Fruit fly (Drosophila melanogaster) whole organism, embryonic: ENCODE results near the gene CG11454.
A peak's percentile ranks its signal among the peaks of the same experiment; 100 is the strongest.

Source experiments
- Asciz ChIP-seq: fragments of 200-800 bp; sonication (Bioruptor generic); optimal IDR thresholded peaks from 2 replicates; lab custom pipeline; 2017; ENCODE audit warnings: missing biosample characterization, mild to moderate bottlenecking, missing genetic modification characterization, missing genetic modification reagents
- Atf-2 ChIP-seq: fragments of 200-800 bp; sonication (Bioruptor generic); optimal IDR thresholded peaks from 2 replicates; lab custom pipeline; 2016; ENCODE audit warnings: missing biosample characterization, missing genetic modification characterization
- CG10543 ChIP-seq: fragments of 200-800 bp; sonication (Bioruptor generic); optimal IDR thresholded peaks from 3 replicates; lab custom pipeline; 2017; ENCODE audit warnings: missing biosample characterization, mild to moderate bottlenecking, missing genetic modification characterization, moderate library complexity
- CG11398 ChIP-seq: fragments of 200-800 bp; sonication (Bioruptor generic); optimal IDR thresholded peaks from 2 replicates; lab custom pipeline; 2016; ENCODE audit warnings: missing biosample characterization, missing genetic modification characterization
- CG1233 ChIP-seq: fragments of 200-800 bp; sonication (Bioruptor generic); optimal IDR thresholded peaks from 4 replicates; lab custom pipeline; 2018; ENCODE audit warnings: missing biosample characterization, mild to moderate bottlenecking, missing genetic modification characterization
- CG12391 ChIP-seq: fragments of 200-800 bp; sonication (Bioruptor generic); optimal IDR thresholded peaks from 3 replicates; lab custom pipeline; 2018; ENCODE audit warnings: missing biosample characterization, mild to moderate bottlenecking, missing genetic modification characterization, moderate library complexity
- CG12659 ChIP-seq: fragments of 200-800 bp; sonication (Bioruptor generic); optimal IDR thresholded peaks from 3 replicates; lab custom pipeline; 2017; ENCODE audit warnings: mild to moderate bottlenecking, missing biosample characterization, missing genetic modification reagents, missing genetic modification characterization
- CG12769 ChIP-seq: fragments of 200-800 bp; sonication (Bioruptor generic); optimal IDR thresholded peaks from 2 replicates; lab custom pipeline; 2019; ENCODE audit warnings: missing biosample characterization, mild to moderate bottlenecking, missing genetic modification characterization, moderate library complexity
- CG12942 ChIP-seq: fragments of 200-800 bp; sonication (Bioruptor generic); optimal IDR thresholded peaks from 3 replicates; lab custom pipeline; 2016; ENCODE audit warnings: missing biosample characterization, missing genetic modification characterization
- CG13287 ChIP-seq: fragments of 200-800 bp; sonication (Bioruptor generic); IDR thresholded peaks from 2 replicates; pipeline ENCODE4 v1.3.6; 2022; ENCODE audit warnings: missing biosample characterization, missing genetic modification characterization; ENCODE audit not compliant: partially characterized antibody
- CG13894 ChIP-seq: fragments of 200-800 bp; sonication (Bioruptor generic); optimal IDR thresholded peaks from 3 replicates; lab custom pipeline; 2018; ENCODE audit warnings: missing biosample characterization, mild to moderate bottlenecking, missing genetic modification characterization, moderate library complexity
- CG15011 ChIP-seq: fragments of 200-800 bp; sonication (Bioruptor generic); optimal IDR thresholded peaks from 3 replicates; lab custom pipeline; 2018; ENCODE audit warnings: missing biosample characterization, mild to moderate bottlenecking, missing genetic modification characterization
- CG17912 ChIP-seq: fragments of 200-800 bp; sonication (Bioruptor generic); optimal IDR thresholded peaks from 2 replicates; lab custom pipeline; 2018; ENCODE audit warnings: missing biosample characterization, mild to moderate bottlenecking, missing genetic modification characterization
- CG34376 ChIP-seq: fragments of 200-800 bp; sonication (Bioruptor generic); optimal IDR thresholded peaks from 2 replicates; lab custom pipeline; 2018; ENCODE audit warnings: missing biosample characterization, mild to moderate bottlenecking, missing genetic modification characterization
- CG3838 ChIP-seq: fragments of 200-800 bp; sonication (Bioruptor generic); optimal IDR thresholded peaks from 3 replicates; lab custom pipeline; 2016; ENCODE audit warnings: missing biosample characterization, missing genetic modification characterization
- CG4360 ChIP-seq: fragments of 200-800 bp; sonication (Bioruptor generic); IDR thresholded peaks from 2 replicates; pipeline ENCODE4 v1.3.6; 2022; ENCODE audit warnings: missing biosample characterization, missing genetic modification characterization
- CG7271 ChIP-seq: fragments of 200-800 bp; sonication (Bioruptor generic); optimal IDR thresholded peaks from 2 replicates; lab custom pipeline; 2018; ENCODE audit warnings: missing biosample characterization, mild to moderate bottlenecking, missing genetic modification characterization, moderate library complexity
- CG7839 ChIP-seq: fragments of 200-800 bp; sonication (Bioruptor generic); optimal IDR thresholded peaks from 3 replicates; lab custom pipeline; 2018; ENCODE audit warnings: missing biosample characterization, mild to moderate bottlenecking, missing genetic modification characterization, moderate library complexity
- Dad ChIP-seq: fragments of 200-800 bp; sonication (Bioruptor generic); optimal IDR thresholded peaks from 3 replicates; lab custom pipeline; 2016; ENCODE audit warnings: missing biosample characterization, missing genetic modification characterization
- Dll ChIP-seq: fragments of 200-800 bp; sonication (Bioruptor generic); IDR thresholded peaks from 4 replicates; pipeline ENCODE4 v1.3.6; 2022; ENCODE audit warnings: missing biosample characterization, missing genetic modification characterization; ENCODE audit not compliant: partially characterized antibody
- Hey ChIP-seq: fragments of 200-800 bp; sonication (Bioruptor generic); optimal IDR thresholded peaks from 3 replicates; lab custom pipeline; 2018; ENCODE audit warnings: missing biosample characterization, mild to moderate bottlenecking, missing genetic modification characterization
- Hr51 ChIP-seq, 2 experiments: fragments of 200-800 bp; sonication (Bioruptor generic); optimal IDR thresholded peaks; 2 replicates in 1 of 2; 3 replicates in 1 of 2; lab custom pipeline; 2016 to 2018; ENCODE audit warnings: missing biosample characterization in 2 of 2, missing genetic modification characterization in 2 of 2, mild to moderate bottlenecking in 1 of 2, moderate library complexity in 1 of 2
- Lpt ChIP-seq: fragments of >200 bp; optimal IDR thresholded peaks from 2 replicates; lab custom pipeline; 2018; ENCODE audit warnings: missing biosample characterization, missing genetic modification characterization
- MTF-1 ChIP-seq: fragments of 200-800 bp; sonication (Bioruptor generic); optimal IDR thresholded peaks from 2 replicates; lab custom pipeline; 2018; ENCODE audit warnings: missing biosample characterization, mild to moderate bottlenecking, missing genetic modification characterization, borderline replicate concordance
- Med ChIP-seq: fragments of 200-800 bp; sonication (Bioruptor generic); peaks from one replicate; lab custom pipeline; 2016; ENCODE audit warnings: missing biosample characterization, missing genetic modification characterization, mild to moderate bottlenecking, inconsistent platforms, moderate library complexity
- Mes4 ChIP-seq: fragments of 200-800 bp; sonication (Bioruptor generic); optimal IDR thresholded peaks from 2 replicates; lab custom pipeline; 2016; ENCODE audit warnings: missing biosample characterization, missing genetic modification characterization
- NC2β ChIP-seq: fragments of 200-800 bp; sonication (Bioruptor generic); optimal IDR thresholded peaks from 2 replicates; lab custom pipeline; 2016; ENCODE audit warnings: missing biosample characterization, missing genetic modification characterization
- Nf-YC ChIP-seq: fragments of 200-800 bp; optimal IDR thresholded peaks from 3 replicates; lab custom pipeline; 2019; ENCODE audit warnings: missing biosample characterization, mild to moderate bottlenecking, missing genetic modification characterization, moderate library complexity
- PHDP ChIP-seq: fragments of 200-800 bp; sonication (Bioruptor generic); optimal IDR thresholded peaks from 3 replicates; lab custom pipeline; 2018; ENCODE audit warnings: missing biosample characterization, mild to moderate bottlenecking, missing genetic modification characterization, moderate library complexity
- Spps ChIP-seq: fragments of 200-800 bp; sonication (Bioruptor generic); optimal IDR thresholded peaks from 2 replicates; lab custom pipeline; 2018; ENCODE audit warnings: missing biosample characterization, mild to moderate bottlenecking, missing genetic modification characterization
- Sry-β ChIP-seq: fragments of 200-800 bp; sonication (Bioruptor generic); optimal IDR thresholded peaks from 2 replicates; lab custom pipeline; 2018; ENCODE audit warnings: missing biosample characterization, mild to moderate bottlenecking, missing genetic modification characterization, moderate library complexity
- bsh ChIP-seq, 2 experiments: fragments of 200-800 bp; sonication (Bioruptor generic); optimal IDR thresholded peaks; 2 replicates each; lab custom pipeline; 2017 to 2018; ENCODE audit warnings: mild to moderate bottlenecking in 2 of 2, missing biosample characterization in 2 of 2, missing genetic modification characterization in 2 of 2, moderate library complexity in 1 of 2
- caup ChIP-seq: fragments of 200-800 bp; sonication (Bioruptor generic); optimal IDR thresholded peaks from 3 replicates; lab custom pipeline; 2017; ENCODE audit warnings: missing biosample characterization, mild to moderate bottlenecking, missing genetic modification characterization, moderate library complexity; ENCODE audit not compliant: severe bottlenecking
- chif ChIP-seq, 2 experiments: fragments of 200-800 bp; sonication (Bioruptor generic); optimal IDR thresholded peaks; 3 replicates each; lab custom pipeline; 2016; ENCODE audit warnings: missing biosample characterization in 2 of 2, missing genetic modification characterization in 2 of 2
- dysf ChIP-seq: fragments of 200-800 bp; sonication (Bioruptor generic); IDR thresholded peaks from 3 replicates; pipeline ENCODE4 v1.3.6; 2022; ENCODE audit warnings: missing biosample characterization, missing genetic modification characterization
- fd3F ChIP-seq: fragments of 200-800 bp; sonication (Bioruptor generic); optimal IDR thresholded peaks from 2 replicates; lab custom pipeline; 2018; ENCODE audit warnings: missing biosample characterization, mild to moderate bottlenecking, missing genetic modification characterization, moderate library complexity
- fd96Cb ChIP-seq: fragments of 200-800 bp; sonication (Bioruptor generic); optimal IDR thresholded peaks from 2 replicates; lab custom pipeline; 2018; ENCODE audit warnings: missing biosample characterization, mild to moderate bottlenecking, missing genetic modification characterization, moderate library complexity
- kni ChIP-seq: fragments of 200-800 bp; sonication (Bioruptor generic); optimal IDR thresholded peaks from 3 replicates; lab custom pipeline; 2017; ENCODE audit warnings: mild to moderate bottlenecking, missing biosample characterization, missing genetic modification reagents, missing genetic modification characterization
- nerfin-1 ChIP-seq: fragments of 200-800 bp; sonication (Bioruptor generic); optimal IDR thresholded peaks from 3 replicates; lab custom pipeline; 2019; ENCODE audit warnings: missing biosample characterization, mild to moderate bottlenecking, missing genetic modification characterization, moderate library complexity
- nom ChIP-seq: fragments of 200-800 bp; sonication (Bioruptor generic); optimal IDR thresholded peaks from 2 replicates; lab custom pipeline; 2017; ENCODE audit warnings: missing biosample characterization, missing genetic modification characterization, mild to moderate bottlenecking, moderate library complexity, missing genetic modification reagents
- pho ChIP-seq: fragments of 200-800 bp; sonication (Bioruptor generic); optimal IDR thresholded peaks from 2 replicates; lab custom pipeline; 2016; ENCODE audit warnings: missing biosample characterization, missing genetic modification characterization
- pita ChIP-seq: fragments of 200-800 bp; sonication (Bioruptor generic); optimal IDR thresholded peaks from 2 replicates; lab custom pipeline; 2017; ENCODE audit warnings: missing biosample characterization, mild to moderate bottlenecking, missing genetic modification characterization
- pzg ChIP-seq: fragments of 200-800 bp; sonication (Bioruptor generic); optimal IDR thresholded peaks from 3 replicates; lab custom pipeline; 2018; ENCODE audit warnings: missing biosample characterization, mild to moderate bottlenecking, missing genetic modification characterization, moderate library complexity
- sd ChIP-seq: fragments of 200-800 bp; sonication (Bioruptor generic); optimal IDR thresholded peaks from 3 replicates; lab custom pipeline; 2018; ENCODE audit warnings: missing biosample characterization, mild to moderate bottlenecking, missing genetic modification characterization, moderate library complexity
- sug ChIP-seq: fragments of 200-800 bp; optimal IDR thresholded peaks from 2 replicates; lab custom pipeline; 2019; ENCODE audit warnings: missing biosample characterization, mild to moderate bottlenecking, missing genetic modification characterization, moderate library complexity
- z ChIP-seq: fragments of 200-800 bp; sonication (Bioruptor generic); IDR thresholded peaks from 3 replicates; pipeline ENCODE4 v1.3.6; 2022; ENCODE audit warnings: missing biosample characterization, missing genetic modification characterization

CG11454 gene

dm6 chr2L:166115-167069 is 23.3 kb downstream of the CG11454 start (continued):
- peak; percentile 85 for TF ChIP-seq MTF-1 (GFP tag; lab: Kevin White, UChicago)
- TF ChIP-seq caup: peak; percentile 92
- TF ChIP-seq CG3838: peak; percentile 62
- peak; percentile 63 for TF ChIP-seq CG12769
- peak; percentile 69 for TF ChIP-seq CG11398 (GFP tag; lab: Kevin White, UChicago)
- TF ChIP-seq Med (GFP tag; lab: Kevin White, UChicago): peak; percentile 95
- peak; percentile 98 for TF ChIP-seq nom (GFP tag; lab: Kevin White, UChicago)
- peak; percentile 61 for TF ChIP-seq CG12391 (tag; lab: Kevin White, UChicago)
- TF ChIP-seq CG7839 (tag; lab: Kevin White, UChicago): peak; percentile 33
- peak; percentile 82 for TF ChIP-seq Hey (tag; lab: Kevin White, UChicago)
- peak; percentile 85 for TF ChIP-seq sug (tag; lab: Kevin White, UChicago)
- peak; percentile 43 to 100 for TF ChIP-seq bsh (GFP tag; optimal IDR thresholded peaks at IDR 0.05; lab: Kevin White, UChicago)
- TF ChIP-seq Atf-2 (GFP tag; lab: Kevin White, UChicago): peak; percentile 37
- peak; percentile 37 for TF ChIP-seq CG12942 (GFP tag; lab: Kevin White, UChicago)
- peak; percentile 85 for TF ChIP-seq CG17912
- peak; percentile 57 for TF ChIP-seq Spps (tag; lab: Kevin White, UChicago)
- TF ChIP-seq CG12659 (GFP tag; lab: Kevin White, UChicago): peak; percentile 85
- peak; percentile 78 for TF ChIP-seq CG1233 (GFP tag; lab: Kevin White, UChicago)
- TF ChIP-seq CG10543 (GFP tag; lab: Kevin White, UChicago): peak; percentile 97
- peak; percentile 86 for TF ChIP-seq Asciz (GFP tag; lab: Kevin White, UChicago)
- TF ChIP-seq Dll (GFP tag; lab: Robert Waterston, UW): no peak
- TF ChIP-seq chif (GFP tag; optimal IDR thresholded peaks at IDR 0.05; lab: Kevin White, UChicago): peak in 1 of 2 experiments; percentile 50
- TF ChIP-seq dysf (GFP tag; lab: Robert Waterston, UW): no peak
- TF ChIP-seq pita (GFP tag; lab: Kevin White, UChicago): no peak
- TF ChIP-seq PHDP (tag; lab: Kevin White, UChicago): peak; percentile 81
- peak; percentile 73 for TF ChIP-seq nerfin-1 (tag; lab: Kevin White, UChicago)
- TF ChIP-seq fd3F (GFP tag; lab: Kevin White, UChicago): peak; percentile 63
- no peak for TF ChIP-seq pzg
- peak; percentile 60 for TF ChIP-seq NC2β (GFP tag; lab: Kevin White, UChicago)
- TF ChIP-seq z (GFP tag; lab: Robert Waterston, UW): no peak
- TF ChIP-seq CG7271 (tag; lab: Kevin White, UChicago): peak; percentile 43
- TF ChIP-seq Nf-YC (tag; lab: Kevin White, UChicago): peak; percentile 68
- peak; percentile 58 to 63 for TF ChIP-seq Hr51 (GFP tag; optimal IDR thresholded peaks at IDR 0.05; lab: Kevin White, UChicago)
- peak; percentile 97 for TF ChIP-seq CG34376 (GFP tag; lab: Kevin White, UChicago)
- TF ChIP-seq Dad (GFP tag; lab: Kevin White, UChicago): peak; percentile 2
- peak; percentile 27 for TF ChIP-seq Lpt (GFP tag; lab: Kevin White, UChicago)
- no peak for TF ChIP-seq CG4360 (GFP tag; lab: Robert Waterston, UW)
- TF ChIP-seq CG13894 (tag; lab: Kevin White, UChicago): peak; percentile 90
- TF ChIP-seq sd (tag; lab: Kevin White, UChicago): peak; percentile 84
- no peak for TF ChIP-seq fd96Cb (tag; lab: Kevin White, UChicago)
- peak; percentile 96 for TF ChIP-seq kni (GFP tag; lab: Kevin White, UChicago)
- TF ChIP-seq CG15011 (GFP tag; lab: Kevin White, UChicago): peak; percentile 81
- TF ChIP-seq Mes4 (GFP tag; lab: Kevin White, UChicago): peak; percentile 49
- no peak for TF ChIP-seq CG13287 (GFP tag; lab: Robert Waterston, UW)
- TF ChIP-seq pho: peak; percentile 69
- TF ChIP-seq Sry-β (GFP tag; lab: Kevin White, UChicago): peak; percentile 17
